Fruit fly (Drosophila melanogaster): Measurements from ENCODE around the gene CG15211.

DNA sequence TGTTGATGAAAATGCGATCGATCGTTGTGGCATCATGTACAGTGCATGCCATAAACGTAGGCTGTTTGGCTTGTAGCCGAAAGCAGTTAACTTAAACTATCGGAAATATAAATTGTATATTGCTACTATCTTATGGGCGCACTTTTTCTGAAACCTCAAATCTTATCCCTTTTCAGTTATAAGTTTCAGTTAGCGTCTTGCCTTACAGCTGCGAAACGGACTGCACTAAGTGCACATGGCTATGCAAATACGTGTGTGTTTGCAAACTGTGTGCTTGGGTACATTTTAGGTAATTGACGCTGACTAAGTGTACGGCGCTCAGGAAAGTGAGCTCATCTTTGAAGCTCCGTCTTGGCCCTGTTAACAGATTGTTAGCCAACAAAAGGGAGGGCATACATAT, 3.3 kb downstream of the CG15211 start:
- no peak for TF ChIP-seq CTCF (optimal IDR thresholded peaks at IDR 0.05)
- no peak for TF ChIP-seq CG8478 (optimal IDR thresholded peaks at IDR 0.05)

Measured in S2 (cell line).